Worm (Caenorhabditis elegans): ENCODE results near the gene mix-1.

Gene mix-1

DNA sequence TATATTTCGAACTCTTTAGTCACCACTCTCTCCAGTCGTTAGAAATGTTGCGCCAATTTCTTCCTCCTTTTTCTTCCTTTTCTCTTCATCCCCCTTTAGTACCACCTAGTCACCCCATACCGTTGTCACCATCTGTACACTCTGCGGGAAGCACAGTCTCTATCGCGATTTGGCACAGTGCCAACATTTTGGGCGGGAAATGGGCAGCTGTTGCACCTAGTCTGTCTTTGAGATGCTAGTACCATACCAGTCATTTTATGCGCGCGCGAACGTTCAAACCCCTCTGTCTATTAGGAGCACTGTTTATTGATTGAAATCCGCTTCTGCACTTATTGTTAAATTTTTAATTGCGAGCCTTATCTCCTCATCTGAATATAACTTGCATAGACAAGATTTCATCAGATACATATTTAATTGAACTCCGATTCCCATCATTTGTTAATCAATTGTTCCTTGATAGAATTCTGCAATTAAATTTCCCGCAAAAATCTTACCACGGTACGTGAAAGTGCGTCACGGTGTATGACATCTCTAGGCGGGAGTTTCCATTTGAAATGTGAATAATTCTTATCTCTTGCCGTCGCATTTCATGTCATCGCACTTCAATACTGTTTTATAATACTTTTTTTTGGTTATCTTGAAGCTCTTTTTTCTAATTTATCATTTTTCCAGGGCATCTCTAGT lies 39.1 kb upstream of the mix-1 start, which contains the start of gene cdl-1 (continued):
- TF ChIP-seq tlp-1 (tag; optimal IDR thresholded peaks at IDR 0.05) (no peak), sup-37 (GFP tag; optimal IDR thresholded peaks at IDR 0.05) (no peak), ceh-8 (GFP tag; optimal IDR thresholded peaks at IDR 0.05) (no peak), fkh-8 (tag; optimal IDR thresholded peaks at IDR 0.05) (peak; percentile 26), egl-13 (tag; optimal IDR thresholded peaks at IDR 0.05) (peak; percentile 17), irx-1 (tag; optimal IDR thresholded peaks at IDR 0.05) (peak; percentile 7), zip-4 (GFP tag; optimal IDR thresholded peaks at IDR 0.05) (no peak), ceh-90 (tag; optimal IDR thresholded peaks at IDR 0.05) (no peak), fkh-4 (tag; optimal IDR thresholded peaks at IDR 0.05; ENCODE audit: borderline replicate concordance) (no peak), ces-1 (GFP tag; optimal IDR thresholded peaks at IDR 0.05) (no peak), efl-3 (GFP tag; optimal IDR thresholded peaks at IDR 0.05) (no peak), pqm-1 (tag; optimal IDR thresholded peaks at IDR 0.05) (no peak), nhr-90 (tag; optimal IDR thresholded peaks at IDR 0.05; ENCODE audit: poor library complexity) (peak; percentile 61), nhr-28 (tag; optimal IDR thresholded peaks at IDR 0.05) (no peak), mef-2 (tag; optimal IDR thresholded peaks at IDR 0.05) (no peak), xbp-1 (tag; optimal IDR thresholded peaks at IDR 0.05) (peak; percentile 52), nhr-76 (tag; optimal IDR thresholded peaks at IDR 0.05) (no peak), ceh-63 (GFP tag; optimal IDR thresholded peaks at IDR 0.05) (no peak), nhr-237 (tag; optimal IDR thresholded peaks at IDR 0.05) (no peak), Y116A8C.19 (tag; optimal IDR thresholded peaks at IDR 0.05; ENCODE audit: borderline replicate concordance) (no peak), unc-62 (GFP tag; optimal IDR thresholded peaks at IDR 0.05) (no peak), unc-130 (tag; optimal IDR thresholded peaks at IDR 0.05) (peak; percentile 90), ets-5 (GFP tag; IDR thresholded peaks at IDR 0.05) (no peak), sptf-1 (tag; optimal IDR thresholded peaks at IDR 0.05) (no peak), unc-86 (tag; optimal IDR thresholded peaks at IDR 0.05) (no peak), mab-9 (GFP tag; IDR thresholded peaks at IDR 0.05) (0 out of 2 replicates have a peak, but pooled peaks have one; percentile 21), nhr-47 (tag; optimal IDR thresholded peaks at IDR 0.05) (peak; percentile 66), lin-39 (tag; optimal IDR thresholded peaks at IDR 0.05) (no peak), lin-15B (tag; optimal IDR thresholded peaks at IDR 0.05) (peak; percentile 68), dsc-1 (tag; optimal IDR thresholded peaks at IDR 0.05) (peak; percentile 37), C16A3.4 (tag; optimal IDR thresholded peaks at IDR 0.05) (peak; percentile 83), snu-23 (GFP tag; optimal IDR thresholded peaks at IDR 0.05) (peak; percentile 75), lir-3 (tag; optimal IDR thresholded peaks at IDR 0.05; ENCODE audit: poor library complexity) (peak; percentile 49), lin-13 (GFP tag; optimal IDR thresholded peaks at IDR 0.05) (no peak), skn-1 (tag; optimal IDR thresholded peaks at IDR 0.05) (peak; percentile 44), lsy-2 (tag; optimal IDR thresholded peaks at IDR 0.05) (peak; percentile 76 to 90), ceh-88 (GFP tag; IDR thresholded peaks at IDR 0.05) (0 out of 2 replicates have a peak, but pooled peaks have one; percentile 25), lin-14 (GFP tag; optimal IDR thresholded peaks at IDR 0.05) (no peak), vab-15 (tag; optimal IDR thresholded peaks at IDR 0.05) (peak; percentile 5), jun-1 (tag; optimal IDR thresholded peaks at IDR 0.05) (peak; percentile 4), nhr-12 (tag; optimal IDR thresholded peaks at IDR 0.05) (no peak), F16B12.6 (tag; optimal IDR thresholded peaks at IDR 0.05) (peak; percentile 93), pax-3 (tag; optimal IDR thresholded peaks at IDR 0.05) (no peak)

- TF ChIP-seq dpl-1 (GFP tag; optimal IDR thresholded peaks at IDR 0.05) (no peak), snu-23 (GFP tag; optimal IDR thresholded peaks at IDR 0.05) (no peak), irx-1 (tag; optimal IDR thresholded peaks at IDR 0.05) (no peak), Y116A8C.19 (tag; optimal IDR thresholded peaks at IDR 0.05; ENCODE audit: borderline replicate concordance) (no peak), lin-13 (GFP tag; optimal IDR thresholded peaks at IDR 0.05) (no peak), egl-27 (tag; optimal IDR thresholded peaks at IDR 0.05) (no peak), mef-2 (tag; optimal IDR thresholded peaks at IDR 0.05) (no peak), mab-9 (GFP tag; IDR thresholded peaks at IDR 0.05) (no peak), snpc-4 (tag; optimal IDR thresholded peaks at IDR 0.05) (no peak)
Measured at ce11 chrII:10787240-10787639, 36.8 kb upstream of the mix-1 start, which contains the start of gene tag-209. Gene tag-209 (plus strand): TSS chrII:10787312.
